Comparison of ENCODE assay signal across 5 fruit fly cellular contexts in the genomic region with DNA sequence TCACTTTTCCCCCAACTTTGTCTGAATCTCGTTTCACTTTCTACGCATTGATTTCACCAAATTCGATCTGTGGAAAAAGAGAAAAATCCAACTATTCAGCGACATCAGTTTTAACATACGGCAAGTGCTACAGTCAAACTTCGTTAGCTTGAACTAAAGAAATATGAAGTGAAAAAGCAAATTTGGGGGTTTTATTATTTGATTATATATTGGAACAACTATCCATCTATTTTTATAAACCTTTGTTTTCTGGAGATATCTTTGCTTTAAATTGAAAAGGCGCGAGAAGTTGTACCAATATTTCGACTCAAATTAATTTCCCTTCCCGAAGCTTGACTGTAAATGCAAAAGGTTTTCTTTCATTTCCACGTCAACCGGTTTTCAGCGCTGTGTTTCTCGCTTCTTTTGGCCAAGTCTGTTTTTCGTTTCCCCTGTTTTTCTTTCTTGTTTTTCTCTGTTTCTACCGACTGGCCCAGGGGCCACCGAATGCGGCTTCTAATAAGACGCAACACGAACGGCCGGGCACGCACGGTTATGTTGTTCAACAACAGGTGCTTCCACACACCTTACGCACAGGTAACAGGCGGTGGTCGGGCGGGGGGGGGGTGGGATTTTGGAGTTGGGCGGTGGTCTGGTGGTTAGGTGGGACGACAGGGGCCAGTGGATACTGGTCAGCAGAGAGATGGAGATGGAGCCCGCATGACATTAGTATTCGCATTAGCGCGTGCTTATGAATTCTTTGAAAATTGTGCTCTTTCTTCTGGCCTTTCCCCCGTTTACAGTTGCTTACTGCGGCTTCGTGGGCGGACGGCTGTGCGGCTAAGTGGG.
A peak's percentile ranks its signal among the peaks of the same experiment; 100 is the strongest.
TF ChIP-seq lines count a peak whose summit lies in the region.

No protein-coding gene starts in this region.

- no peak for TF ChIP-seq CTCF in whole organism, embryonic (GFP tag; optimal IDR thresholded peaks at IDR 0.05; lab: Kevin White, UChicago)

TF ChIP-seq in whole organism, adult, 20 proteins besides CTCF, POLR2A, EP300 and RAD21:
- TF ChIP-seq ovo (GFP tag; optimal IDR thresholded peaks at IDR 0.05; lab: Kevin White, UChicago) (no peak), bab1 (GFP tag; optimal IDR thresholded peaks at IDR 0.05; lab: Kevin White, UChicago) (peak; percentile 23)

TF ChIP-seq in whole organism, embryonic, 481 proteins besides CTCF, POLR2A, EP300 and RAD21 (continues in another document):
- TF ChIP-seq CG15269 (tag; optimal IDR thresholded peaks at IDR 0.05; lab: Kevin White, UChicago) (no peak), CG10209 (GFP tag; optimal IDR thresholded peaks at IDR 0.05; lab: Kevin White, UChicago) (peak; percentile 50), ssp (GFP tag; IDR thresholded peaks at IDR 0.05; lab: Robert Waterston, UW) (no peak), Hey (tag; optimal IDR thresholded peaks at IDR 0.05; lab: Kevin White, UChicago) (no peak), salm (tag; optimal IDR thresholded peaks at IDR 0.05; lab: Kevin White, UChicago) (peak; percentile 71), Sry-δ (GFP tag; optimal IDR thresholded peaks at IDR 0.05; lab: Kevin White, UChicago) (no peak), Hr39 (optimal IDR thresholded peaks at IDR 0.05; lab: Kevin White, UChicago) (no peak), az2 (GFP tag; optimal IDR thresholded peaks at IDR 0.05; lab: Kevin White, UChicago) (peak; percentile 70), CG3995 (GFP tag; optimal IDR thresholded peaks at IDR 0.05; lab: Kevin White, UChicago) (no peak), CG18764 (GFP tag; optimal IDR thresholded peaks at IDR 0.05; lab: Kevin White, UChicago) (peak; percentile 31), CG9215 (GFP tag; IDR thresholded peaks at IDR 0.05; lab: Robert Waterston, UW) (no peak), CG2199 (GFP tag; IDR thresholded peaks at IDR 0.05; lab: Robert Waterston, UW) (no peak), chif (GFP tag; optimal IDR thresholded peaks at IDR 0.05; lab: Kevin White, UChicago) (peak; percentile 13 to 60), Rx (GFP tag; IDR thresholded peaks at IDR 0.05; lab: Robert Waterston, UW) (no peak), CG10979 (tag; optimal IDR thresholded peaks at IDR 0.05; lab: Kevin White, UChicago) (peak; percentile 82), cwo (GFP tag; optimal IDR thresholded peaks at IDR 0.05; lab: Kevin White, UChicago) (no peak), CG4707 (GFP tag; optimal IDR thresholded peaks at IDR 0.05; lab: Kevin White, UChicago) (peak; percentile 40), Dad (GFP tag; optimal IDR thresholded peaks at IDR 0.05; lab: Kevin White, UChicago) (peak; percentile 22), CG12299 (tag; optimal IDR thresholded peaks at IDR 0.05; lab: Kevin White, UChicago) (peak; percentile 35), vvl (GFP tag; IDR thresholded peaks at IDR 0.05; lab: Robert Waterston, UW) (peak; percentile 59)

TF ChIP-seq in whole organism, prepupa, 60 proteins besides CTCF, POLR2A, EP300 and RAD21 (continues in another document):
- TF ChIP-seq CG16779 (tag; optimal IDR thresholded peaks at IDR 0.05; lab: Kevin White, UChicago) (peak; percentile 61), fd59A (GFP tag; optimal IDR thresholded peaks at IDR 0.05; lab: Kevin White, UChicago) (no peak), eg (GFP tag; IDR thresholded peaks at IDR 0.05; lab: Robert Waterston, UW) (peak; percentile 89), CG3032 (tag; optimal IDR thresholded peaks at IDR 0.05; lab: Kevin White, UChicago) (no peak), achi (GFP tag; optimal IDR thresholded peaks at IDR 0.05; lab: Kevin White, UChicago) (peak; percentile 70), CG31627 (GFP tag; optimal IDR thresholded peaks at IDR 0.05; lab: Kevin White, UChicago) (peak; percentile 7), dac (GFP tag; optimal IDR thresholded peaks at IDR 0.05; lab: Kevin White, UChicago) (peak; percentile 78), CG10631 (GFP tag; optimal IDR thresholded peaks at IDR 0.05; lab: Kevin White, UChicago) (peak; percentile 53), CG32006 (GFP tag; optimal IDR thresholded peaks at IDR 0.05; lab: Kevin White, UChicago) (peak; percentile 93), CG6808 (GFP tag; optimal IDR thresholded peaks at IDR 0.05; lab: Kevin White, UChicago) (no peak), CG34406 (GFP tag; optimal IDR thresholded peaks at IDR 0.05; lab: Kevin White, UChicago) (no peak), Eip93F (GFP tag; optimal IDR thresholded peaks at IDR 0.05; lab: Kevin White, UChicago) (no peak), Sox15 (GFP tag; optimal IDR thresholded peaks at IDR 0.05; lab: Kevin White, UChicago) (no peak), CG1621 (tag; optimal IDR thresholded peaks at IDR 0.05; lab: Kevin White, UChicago) (no peak), Ets21C (GFP tag; optimal IDR thresholded peaks at IDR 0.05; lab: Kevin White, UChicago) (no peak), CG11294 (GFP tag; IDR thresholded peaks at IDR 0.05; lab: Robert Waterston, UW) (peak; percentile 44; the same call in 1 of the 2 replicates), Ets96B (tag; optimal IDR thresholded peaks at IDR 0.05; lab: Kevin White, UChicago) (no peak), vri (GFP tag; optimal IDR thresholded peaks at IDR 0.05; lab: Kevin White, UChicago) (no peak), lz (GFP tag; optimal IDR thresholded peaks at IDR 0.05; lab: Kevin White, UChicago) (peak; percentile 34), fd85E (GFP tag; optimal IDR thresholded peaks at IDR 0.05; lab: Kevin White, UChicago) (no peak), CG4318 (GFP tag; optimal IDR thresholded peaks at IDR 0.05; lab: Kevin White, UChicago) (peak; percentile 86)

TF ChIP-seq in whole organism, pupa, 21 proteins besides CTCF, POLR2A, EP300 and RAD21:
- no peak for TF ChIP-seq CG15710 (tag; optimal IDR thresholded peaks at IDR 0.05; lab: Kevin White, UChicago)
- peak; percentile 40; the same call in 1 of the 2 replicates for TF ChIP-seq rn (GFP tag; IDR thresholded peaks at IDR 0.05; lab: Robert Waterston, UW)
- no peak for TF ChIP-seq gl (tag; optimal IDR thresholded peaks at IDR 0.05; lab: Kevin White, UChicago)
- no peak for TF ChIP-seq Snoo (tag; optimal IDR thresholded peaks at IDR 0.05; lab: Kevin White, UChicago)
- TF ChIP-seq CG9948 (tag; optimal IDR thresholded peaks at IDR 0.05; lab: Kevin White, UChicago) = peak; percentile 37
- TF ChIP-seq Pif1A (GFP tag; optimal IDR thresholded peaks at IDR 0.05; lab: Kevin White, UChicago) = no peak
- no peak for TF ChIP-seq EcR (GFP tag; optimal IDR thresholded peaks at IDR 0.05; lab: Kevin White, UChicago)
- peak; percentile 86 for TF ChIP-seq Ets98B (GFP tag; IDR thresholded peaks at IDR 0.05; lab: Robert Waterston, UW)
- no peak for TF ChIP-seq CG34367 (tag; optimal IDR thresholded peaks at IDR 0.05; lab: Kevin White, UChicago)
- TF ChIP-seq fd96Ca (GFP tag; IDR thresholded peaks at IDR 0.05; lab: Robert Waterston, UW) = peak; percentile 42; the same call in 1 of the 3 replicates
- TF ChIP-seq CG10348 (GFP tag; IDR thresholded peaks at IDR 0.05; lab: Robert Waterston, UW) = no peak
- peak; percentile 85 for TF ChIP-seq CG8301 (tag; optimal IDR thresholded peaks at IDR 0.05; lab: Kevin White, UChicago)
- TF ChIP-seq CG13204 (GFP tag; optimal IDR thresholded peaks at IDR 0.05; lab: Kevin White, UChicago) = no peak
- TF ChIP-seq CG32121 (GFP tag; IDR thresholded peaks at IDR 0.05; lab: Robert Waterston, UW) = peak; percentile 79
- no peak for TF ChIP-seq CG8159 (tag; optimal IDR thresholded peaks at IDR 0.05; lab: Kevin White, UChicago)
- peak; percentile 71 for TF ChIP-seq CG12605 (GFP tag; IDR thresholded peaks at IDR 0.05; lab: Robert Waterston, UW)
- TF ChIP-seq Pif1B (GFP tag; optimal IDR thresholded peaks at IDR 0.05; lab: Kevin White, UChicago) = peak; percentile 70
- TF ChIP-seq CG4496 (GFP tag; IDR thresholded peaks at IDR 0.05; lab: Robert Waterston, UW) = peak; percentile 84
- TF ChIP-seq CG14655 (GFP tag; optimal IDR thresholded peaks at IDR 0.05; lab: Kevin White, UChicago) = peak; percentile 86
- peak; percentile 40 for TF ChIP-seq CG17806 (tag; optimal IDR thresholded peaks at IDR 0.05; lab: Kevin White, UChicago)
- TF ChIP-seq D1 (tag; optimal IDR thresholded peaks at IDR 0.05; lab: Kevin White, UChicago) = no peak
TF ChIP-seq in whole organism, pupa: peak in this region for 11.

TF ChIP-seq in whole organism, wandering third instar larva, 38 proteins besides CTCF, POLR2A, EP300 and RAD21:
- TF ChIP-seq fru (GFP tag; optimal IDR thresholded peaks at IDR 0.05; lab: Kevin White, UChicago) (no peak), sv (GFP tag; optimal IDR thresholded peaks at IDR 0.05; lab: Kevin White, UChicago) (peak; percentile 22), tai (GFP tag; optimal IDR thresholded peaks at IDR 0.05; lab: Kevin White, UChicago) (no peak), dmrt93B (GFP tag; optimal IDR thresholded peaks at IDR 0.05; lab: Kevin White, UChicago) (no peak), Vsx2 (GFP tag; optimal IDR thresholded peaks at IDR 0.05; lab: Kevin White, UChicago; ENCODE audit: partially characterized antibody) (no peak), Mio (GFP tag; optimal IDR thresholded peaks at IDR 0.05; lab: Kevin White, UChicago) (no peak), CG9705 (GFP tag; optimal IDR thresholded peaks at IDR 0.05; lab: Kevin White, UChicago) (no peak), brk (GFP tag; optimal IDR thresholded peaks at IDR 0.05; lab: Kevin White, UChicago) (no peak)
